Fruit fly (Drosophila melanogaster): ENCODE results near the gene Rbsn-5.

Rbsn-5 gene

DNA sequence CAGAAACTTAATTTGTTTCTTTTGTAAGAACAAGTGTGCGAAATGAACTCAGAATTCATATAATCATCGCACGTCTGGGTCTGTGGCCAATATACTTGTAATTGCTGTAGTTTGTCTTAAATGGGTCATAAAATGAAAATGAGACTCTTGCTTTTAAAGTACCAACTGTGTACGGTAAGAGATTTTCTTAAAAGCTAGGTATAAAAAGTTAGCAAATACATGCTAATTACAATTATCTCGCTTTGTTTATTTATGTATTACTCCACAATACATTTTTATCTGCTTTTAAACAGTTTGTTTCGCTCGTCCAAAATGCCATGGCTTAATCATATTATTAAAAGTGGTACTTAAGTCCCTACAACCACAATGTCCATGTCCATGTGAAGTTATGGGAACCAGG lies 44.1 kb downstream of the Rbsn-5 start:
- peak; percentile 62 for TF ChIP-seq CG33017 (tag; optimal IDR thresholded peaks at IDR 0.05)
- no peak for TF ChIP-seq ovo (GFP tag; optimal IDR thresholded peaks at IDR 0.05)

DNA sequence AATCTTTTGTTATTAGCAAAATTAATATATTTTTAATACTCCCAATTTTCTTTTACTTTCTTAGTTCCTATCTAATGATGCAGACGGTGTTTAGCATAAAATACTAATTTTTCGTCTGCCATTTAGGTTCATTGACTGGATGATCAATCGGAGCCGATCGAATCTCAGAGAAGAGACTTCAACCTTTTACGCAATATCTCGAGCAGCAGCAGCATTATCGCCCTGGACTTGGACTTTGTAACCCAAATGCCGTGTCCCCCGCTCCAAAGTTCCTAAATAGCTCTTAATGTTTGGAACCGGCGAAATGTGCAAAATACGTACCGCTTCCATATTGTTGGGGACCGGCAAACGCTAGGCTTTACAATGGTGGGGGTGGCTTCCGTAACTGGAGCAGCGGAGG lies 44.7 kb downstream of the Rbsn-5 start:
- peak; percentile 60 for TF ChIP-seq CG12768 (GFP tag; optimal IDR thresholded peaks at IDR 0.05)
- TF ChIP-seq toe (GFP tag; optimal IDR thresholded peaks at IDR 0.05): no peak

DNA sequence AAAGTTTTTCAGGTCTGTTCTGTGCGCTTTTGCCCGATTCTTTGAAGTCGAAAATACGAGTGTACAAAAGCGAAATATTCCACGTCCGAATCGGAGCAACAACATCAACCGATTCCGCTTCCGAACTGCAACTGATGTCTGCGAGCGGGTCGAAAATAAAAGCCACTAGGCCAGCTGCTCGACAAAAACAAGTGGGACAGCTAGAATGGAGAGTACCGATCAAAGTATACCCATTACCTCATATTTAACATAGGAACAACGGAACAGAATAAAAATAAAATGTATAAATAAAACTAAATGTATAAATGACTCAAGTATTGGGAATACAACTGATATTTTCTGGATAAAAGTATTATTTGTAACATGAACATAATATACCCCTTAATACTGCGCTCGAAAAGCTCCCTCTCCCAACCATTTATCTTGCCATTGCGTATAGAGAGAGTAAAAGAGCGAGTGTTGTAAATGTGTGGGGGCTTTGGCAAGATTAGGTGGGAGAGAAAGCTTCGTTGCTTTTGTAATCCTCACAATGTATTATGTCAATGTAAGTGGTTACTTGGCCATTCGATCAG lies 45.5 kb downstream of the Rbsn-5 start, which contains the start of gene SLC5A11:
Gene SLC5A11, minus strand, starts transcription at position 137 of the 572 bp plus-strand sequence.
- TF ChIP-seq cic (GFP tag; optimal IDR thresholded peaks at IDR 0.05) (peak; percentile 98), CG1620 (GFP tag; optimal IDR thresholded peaks at IDR 0.05) (peak; percentile 56), CG7101 (tag; optimal IDR thresholded peaks at IDR 0.05) (peak; percentile 96), Hr96 (GFP tag; optimal IDR thresholded peaks at IDR 0.05) (peak; percentile 97), kay (GFP tag; ENCODE audit: borderline replicate concordance) (peak; percentile 58), CG7045 (GFP tag; optimal IDR thresholded peaks at IDR 0.05) (peak; percentile 99), tj (GFP tag; optimal IDR thresholded peaks at IDR 0.05) (peak; percentile 75), Clk (GFP tag; optimal IDR thresholded peaks at IDR 0.05) (peak; percentile 93), pad (GFP tag; optimal IDR thresholded peaks at IDR 0.05) (peak; percentile 87), ovo (GFP tag; optimal IDR thresholded peaks at IDR 0.05) (peak; percentile 83), CG11617 (GFP tag; optimal IDR thresholded peaks at IDR 0.05) (peak; percentile 96), toe (GFP tag; optimal IDR thresholded peaks at IDR 0.05) (peak; percentile 96), CG5204 (GFP tag; optimal IDR thresholded peaks at IDR 0.05) (peak; percentile 84), cnc (optimal IDR thresholded peaks at IDR 0.05) (no peak), CG33017 (tag; optimal IDR thresholded peaks at IDR 0.05) (peak; percentile 98), bab1 (GFP tag; optimal IDR thresholded peaks at IDR 0.05) (peak; percentile 100), CG14711 (tag; optimal IDR thresholded peaks at IDR 0.05) (peak; percentile 92), Mnt (GFP tag; optimal IDR thresholded peaks at IDR 0.05) (peak; percentile 77), CG12768 (GFP tag; optimal IDR thresholded peaks at IDR 0.05) (peak; percentile 96), Crg-1 (GFP tag; optimal IDR thresholded peaks at IDR 0.05) (peak; percentile 84)

DNA sequence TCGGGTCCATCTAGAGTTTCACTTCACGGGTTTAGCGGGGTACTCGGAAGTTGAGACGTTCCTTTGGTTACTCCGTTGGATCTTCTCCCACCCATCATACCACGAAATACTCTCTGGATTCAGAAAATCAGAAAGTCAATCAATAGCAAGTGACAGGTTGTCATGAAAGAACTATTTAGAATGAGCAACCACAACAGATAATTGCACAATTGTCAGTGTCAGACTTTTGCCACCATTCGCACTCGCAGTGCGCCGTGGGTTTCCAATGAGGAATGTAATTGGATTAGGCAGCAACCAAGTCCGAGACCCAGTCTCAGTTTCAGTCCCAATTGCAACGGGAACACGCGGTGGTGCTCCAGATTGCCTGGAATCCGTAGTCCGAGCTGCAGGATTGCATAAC lies 46.2 kb downstream of the Rbsn-5 start, which contains the start of gene CG8419:
Gene CG8419, plus strand, starts transcription at position 301 of the 400 bp plus-strand sequence.
- TF ChIP-seq tj (GFP tag; optimal IDR thresholded peaks at IDR 0.05) (no peak), CG14711 (tag; optimal IDR thresholded peaks at IDR 0.05) (no peak), kay (GFP tag; ENCODE audit: borderline replicate concordance) (no peak), CG5204 (GFP tag; optimal IDR thresholded peaks at IDR 0.05) (no peak), CG11617 (GFP tag; optimal IDR thresholded peaks at IDR 0.05) (no peak), toe (GFP tag; optimal IDR thresholded peaks at IDR 0.05) (no peak), CG12768 (GFP tag; optimal IDR thresholded peaks at IDR 0.05) (no peak), cic (GFP tag; optimal IDR thresholded peaks at IDR 0.05) (no peak), CG33017 (tag; optimal IDR thresholded peaks at IDR 0.05) (no peak), CG1620 (GFP tag; optimal IDR thresholded peaks at IDR 0.05) (no peak), pad (GFP tag; optimal IDR thresholded peaks at IDR 0.05) (no peak), CG7101 (tag; optimal IDR thresholded peaks at IDR 0.05) (no peak), CG7045 (GFP tag; optimal IDR thresholded peaks at IDR 0.05) (no peak), Hr96 (GFP tag; optimal IDR thresholded peaks at IDR 0.05) (no peak)

DNA sequence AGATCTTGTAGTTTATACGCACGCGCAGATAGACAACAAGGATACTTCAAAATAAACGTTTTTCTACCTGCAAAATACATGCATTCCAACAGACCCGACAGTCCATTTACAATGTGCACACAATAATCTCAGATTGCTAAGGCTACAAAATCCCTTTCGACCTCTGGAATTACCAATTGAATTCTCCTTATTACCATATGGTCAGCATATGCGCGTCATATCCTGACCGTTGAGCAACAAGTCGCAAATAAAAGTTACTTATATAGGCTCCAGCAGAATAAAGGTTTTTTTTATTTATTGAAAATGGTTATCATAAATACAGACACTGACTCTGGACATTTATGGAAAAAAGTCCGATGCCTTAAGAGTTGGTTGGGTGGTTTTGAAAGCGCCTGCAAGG lies 49.7 kb downstream of the Rbsn-5 start:
- TF ChIP-seq kay (GFP tag; ENCODE audit: borderline replicate concordance): peak; percentile 88
- TF ChIP-seq CG5204 (GFP tag; optimal IDR thresholded peaks at IDR 0.05): no peak

DNA sequence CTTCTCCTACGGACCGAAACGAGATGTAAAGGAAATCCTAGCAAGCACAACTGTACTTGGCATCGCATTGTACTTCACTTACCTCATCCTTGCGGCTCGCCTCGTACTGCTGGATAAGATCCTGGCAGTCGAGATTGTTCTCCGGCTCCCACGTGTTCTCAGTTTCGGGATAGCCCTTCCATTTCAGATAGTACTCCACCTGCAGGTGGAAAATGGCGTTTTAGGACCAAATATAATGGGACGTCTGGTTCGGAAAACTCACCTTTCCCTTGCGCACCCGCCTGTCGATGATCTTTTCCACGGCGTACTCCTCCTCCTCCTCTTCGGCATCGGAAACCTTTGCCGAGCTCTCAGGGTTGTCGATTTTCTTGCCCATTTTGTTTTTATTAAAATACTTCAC lies 50.8 kb downstream of the Rbsn-5 start:
- no peak for TF ChIP-seq pad (GFP tag; optimal IDR thresholded peaks at IDR 0.05)
- TF ChIP-seq bab1 (GFP tag; optimal IDR thresholded peaks at IDR 0.05): no peak
- TF ChIP-seq Clk (GFP tag; optimal IDR thresholded peaks at IDR 0.05): no peak
- no peak for TF ChIP-seq Crg-1 (GFP tag; optimal IDR thresholded peaks at IDR 0.05)
- no peak for TF ChIP-seq CG12768 (GFP tag; optimal IDR thresholded peaks at IDR 0.05)
- no peak for TF ChIP-seq Hr96 (GFP tag; optimal IDR thresholded peaks at IDR 0.05)
- TF ChIP-seq CG33017 (tag; optimal IDR thresholded peaks at IDR 0.05): no peak
- no peak for TF ChIP-seq CG5204 (GFP tag; optimal IDR thresholded peaks at IDR 0.05)
- TF ChIP-seq cic (GFP tag; optimal IDR thresholded peaks at IDR 0.05): no peak
- no peak for TF ChIP-seq tj (GFP tag; optimal IDR thresholded peaks at IDR 0.05)
- TF ChIP-seq cnc (optimal IDR thresholded peaks at IDR 0.05): no peak
- no peak for TF ChIP-seq CG7101 (tag; optimal IDR thresholded peaks at IDR 0.05)
- TF ChIP-seq CG14711 (tag; optimal IDR thresholded peaks at IDR 0.05): no peak

DNA sequence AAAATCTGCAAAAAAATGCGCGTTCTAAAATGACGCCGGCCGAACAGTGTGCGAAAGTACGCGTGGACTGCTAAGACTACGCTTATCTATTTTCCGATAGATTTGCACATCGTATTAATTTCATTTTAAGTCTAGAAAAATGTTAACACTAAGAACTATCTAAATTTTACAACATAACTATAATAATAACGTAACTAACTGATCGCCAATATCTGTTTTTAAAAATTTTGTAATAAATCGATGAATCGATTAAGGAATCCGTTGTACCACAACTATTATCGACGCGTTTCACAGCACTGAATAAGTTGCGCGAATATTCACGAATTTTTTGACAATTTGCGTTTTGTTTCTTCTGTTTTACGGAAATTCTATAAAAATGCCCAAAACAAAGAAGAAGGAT lies 51.4 kb downstream of the Rbsn-5 start, which contains the start of gene Ssb-c31a:
Gene Ssb-c31a, plus strand, starts transcription at position 278 of the 400 bp plus-strand sequence.
- TF ChIP-seq Crg-1 (GFP tag; optimal IDR thresholded peaks at IDR 0.05): peak; percentile 91
- TF ChIP-seq CG33017 (tag; optimal IDR thresholded peaks at IDR 0.05): peak; percentile 72
- TF ChIP-seq kay (GFP tag; ENCODE audit: borderline replicate concordance): peak; percentile 94
- TF ChIP-seq ovo (GFP tag; optimal IDR thresholded peaks at IDR 0.05): peak; percentile 55
- peak; percentile 83 for TF ChIP-seq CG7101 (tag; optimal IDR thresholded peaks at IDR 0.05)
- peak; percentile 42 for TF ChIP-seq Clk (GFP tag; optimal IDR thresholded peaks at IDR 0.05)
- TF ChIP-seq CG12768 (GFP tag; optimal IDR thresholded peaks at IDR 0.05): peak; percentile 81
- peak; percentile 69 for TF ChIP-seq tj (GFP tag; optimal IDR thresholded peaks at IDR 0.05)
- peak; percentile 76 for TF ChIP-seq Mnt (GFP tag; optimal IDR thresholded peaks at IDR 0.05)
- TF ChIP-seq cnc (optimal IDR thresholded peaks at IDR 0.05): no peak
- TF ChIP-seq CG5204 (GFP tag; optimal IDR thresholded peaks at IDR 0.05): peak; percentile 87
- TF ChIP-seq cic (GFP tag; optimal IDR thresholded peaks at IDR 0.05): peak; percentile 50
- TF ChIP-seq bab1 (GFP tag; optimal IDR thresholded peaks at IDR 0.05): peak; percentile 71
- TF ChIP-seq CG7045 (GFP tag; optimal IDR thresholded peaks at IDR 0.05): peak; percentile 74
- TF ChIP-seq Hr96 (GFP tag; optimal IDR thresholded peaks at IDR 0.05): peak; percentile 75
- peak; percentile 87 for TF ChIP-seq toe (GFP tag; optimal IDR thresholded peaks at IDR 0.05)
- TF ChIP-seq CG14711 (tag; optimal IDR thresholded peaks at IDR 0.05): peak; percentile 61
- TF ChIP-seq CG1620 (GFP tag; optimal IDR thresholded peaks at IDR 0.05): peak; percentile 88
- TF ChIP-seq pad (GFP tag; optimal IDR thresholded peaks at IDR 0.05): peak; percentile 69
- TF ChIP-seq CG11617 (GFP tag; optimal IDR thresholded peaks at IDR 0.05): peak; percentile 74
